Worm (Caenorhabditis elegans): Measurements from ENCODE around the gene C35C5.10.

- no peak for TF ChIP-seq peb-1 (tag; optimal IDR thresholded peaks at IDR 0.05)
- no peak for TF ChIP-seq ZK546.5 (tag; optimal IDR thresholded peaks at IDR 0.05)
- TF ChIP-seq ztf-11 (tag; optimal IDR thresholded peaks at IDR 0.05) = no peak
- no peak for TF ChIP-seq alr-1 (tag; optimal IDR thresholded peaks at IDR 0.05)
- no peak for TF ChIP-seq ceh-16 (tag; optimal IDR thresholded peaks at IDR 0.05)
- peak; percentile 32 for TF ChIP-seq blmp-1 (tag; optimal IDR thresholded peaks at IDR 0.05; ENCODE audit: insufficient read depth)
- peak in 1 of 2 experiments; percentile 41 for TF ChIP-seq lsy-2 (tag; optimal IDR thresholded peaks at IDR 0.05)
- no peak for TF ChIP-seq lin-39 (tag; optimal IDR thresholded peaks at IDR 0.05)
- no peak for TF ChIP-seq lin-13 (GFP tag; optimal IDR thresholded peaks at IDR 0.05)
- TF ChIP-seq nhr-10 (tag; optimal IDR thresholded peaks at IDR 0.05) = no peak
- TF ChIP-seq Y55F3AM.14 (GFP tag; optimal IDR thresholded peaks at IDR 0.05) = no peak
- no peak for TF ChIP-seq nhr-11 (tag; optimal IDR thresholded peaks at IDR 0.05)
- no peak for TF ChIP-seq nhr-12 (tag; optimal IDR thresholded peaks at IDR 0.05)
- no peak for TF ChIP-seq aly-2 (tag; optimal IDR thresholded peaks at IDR 0.05)
Observed at ce11 chrX:11522058-11522757, 33.8 kb upstream of the C35C5.10 start, which contains the start of gene sdc-2.

Measured in whole organism, L2 larva.